Fruit fly (Drosophila melanogaster): ENCODE measurements around the gene shps.

The shps gene

dm6 chr3R:24259278-24260040, 19.9 kb upstream of the shps start (continued):
- peak; percentile 83 to 92 for TF ChIP-seq bsh (GFP tag; optimal IDR thresholded peaks at IDR 0.05)
- peak; percentile 73 for TF ChIP-seq Nf-YA (GFP tag; IDR thresholded peaks at IDR 0.05)
- TF ChIP-seq z (GFP tag; IDR thresholded peaks at IDR 0.05): 0 out of 3 replicates have a peak, but pooled peaks have one; percentile 46
- peak; percentile 66 for TF ChIP-seq CG8359 (GFP tag; optimal IDR thresholded peaks at IDR 0.05; ENCODE audit: borderline replicate concordance)
- TF ChIP-seq fd64A (GFP tag; optimal IDR thresholded peaks at IDR 0.05): peak; percentile 84
- no peak for TF ChIP-seq Hr39 (optimal IDR thresholded peaks at IDR 0.05)
- peak; percentile 82 for TF ChIP-seq stc (GFP tag; IDR thresholded peaks at IDR 0.05)
- TF ChIP-seq pros (GFP tag; optimal IDR thresholded peaks at IDR 0.05): peak; percentile 53
- peak; percentile 86 for TF ChIP-seq CG13424 (tag; optimal IDR thresholded peaks at IDR 0.05)
- peak; percentile 72 for TF ChIP-seq CG9215 (GFP tag; IDR thresholded peaks at IDR 0.05)
- TF ChIP-seq zen2 (GFP tag; IDR thresholded peaks at IDR 0.05; ENCODE audit: partially characterized antibody): no peak
- TF ChIP-seq hth (optimal IDR thresholded peaks at IDR 0.05): no peak
- peak; percentile 79 for TF ChIP-seq gcm2 (GFP tag; optimal IDR thresholded peaks at IDR 0.05)
- peak; percentile 39 for TF ChIP-seq Deaf1 (tag; optimal IDR thresholded peaks at IDR 0.05)
- TF ChIP-seq CG2202 (tag; optimal IDR thresholded peaks at IDR 0.05): peak; percentile 60
- TF ChIP-seq CG9932 (GFP tag; IDR thresholded peaks at IDR 0.05): peak; percentile 88
- peak; percentile 93 for TF ChIP-seq Side (GFP tag; optimal IDR thresholded peaks at IDR 0.05)
- TF ChIP-seq cato (GFP tag; optimal IDR thresholded peaks at IDR 0.05; ENCODE audit: borderline replicate concordance): peak; percentile 68
- TF ChIP-seq CG4404 (GFP tag; IDR thresholded peaks at IDR 0.05): peak; percentile 84
- TF ChIP-seq br (optimal IDR thresholded peaks at IDR 0.05): no peak
- TF ChIP-seq CG9609 (GFP tag; optimal IDR thresholded peaks at IDR 0.05): no peak
- TF ChIP-seq CG34376 (GFP tag; optimal IDR thresholded peaks at IDR 0.05): peak; percentile 87
- TF ChIP-seq zfh1 (GFP tag; IDR thresholded peaks at IDR 0.05): peak; percentile 95
- peak; percentile 52 for TF ChIP-seq CG10462 (GFP tag; optimal IDR thresholded peaks at IDR 0.05)
- TF ChIP-seq CG10209 (GFP tag; optimal IDR thresholded peaks at IDR 0.05): peak; percentile 91
- TF ChIP-seq pzg (GFP tag; optimal IDR thresholded peaks at IDR 0.05): peak; percentile 18
- TF ChIP-seq CG1529 (GFP tag; optimal IDR thresholded peaks at IDR 0.05): peak; percentile 77
- TF ChIP-seq CG15011 (GFP tag; optimal IDR thresholded peaks at IDR 0.05): peak; percentile 84
- peak; percentile 72 for TF ChIP-seq CG3838 (GFP tag; optimal IDR thresholded peaks at IDR 0.05)
- TF ChIP-seq CG8281 (tag; optimal IDR thresholded peaks at IDR 0.05): peak; percentile 99
- TF ChIP-seq esg (GFP tag; conservative IDR thresholded peaks at IDR 0.05): peak; percentile 82
- TF ChIP-seq emc (GFP tag; optimal IDR thresholded peaks at IDR 0.05): peak; percentile 81
- TF ChIP-seq Hsf (GFP tag; optimal IDR thresholded peaks at IDR 0.05): peak; percentile 92
- no peak for TF ChIP-seq fru (optimal IDR thresholded peaks at IDR 0.05)
- peak; percentile 36 for TF ChIP-seq Nf-YC (tag; optimal IDR thresholded peaks at IDR 0.05)
- peak; percentile 68 for TF ChIP-seq p53 (GFP tag; optimal IDR thresholded peaks at IDR 0.05)
- peak; percentile 85 for TF ChIP-seq gce (GFP tag; IDR thresholded peaks at IDR 0.05)
- TF ChIP-seq CG9437 (GFP tag; optimal IDR thresholded peaks at IDR 0.05): peak; percentile 71
- no peak for TF ChIP-seq CG2129 (GFP tag; IDR thresholded peaks at IDR 0.05; ENCODE audit: partially characterized antibody)
- TF ChIP-seq crc (GFP tag; optimal IDR thresholded peaks at IDR 0.05): peak; percentile 85
- peak; percentile 89 for TF ChIP-seq tap (tag; optimal IDR thresholded peaks at IDR 0.05)
- TF ChIP-seq gfzf (GFP tag; optimal IDR thresholded peaks at IDR 0.05): no peak
- TF ChIP-seq CG18262 (tag; optimal IDR thresholded peaks at IDR 0.05): peak; percentile 91
- peak; percentile 84 for TF ChIP-seq CG11723 (GFP tag; optimal IDR thresholded peaks at IDR 0.05)
- peak; percentile 94 for TF ChIP-seq exex (tag; optimal IDR thresholded peaks at IDR 0.05)
- peak; percentile 92 for TF ChIP-seq kay (GFP tag; optimal IDR thresholded peaks at IDR 0.05)
- peak; percentile 83 for TF ChIP-seq CG15696 (tag; optimal IDR thresholded peaks at IDR 0.05)
- TF ChIP-seq CG13775 (GFP tag; optimal IDR thresholded peaks at IDR 0.05): peak; percentile 87
- peak; percentile 77 for TF ChIP-seq gcm (GFP tag; optimal IDR thresholded peaks at IDR 0.05)
- no peak for TF ChIP-seq Dip2 (GFP tag; IDR thresholded peaks at IDR 0.05)

Measured in whole organism, embryonic.